Worm (Caenorhabditis elegans): ENCODE results near the gene gcy-37.

The gcy-37 gene

DNA sequence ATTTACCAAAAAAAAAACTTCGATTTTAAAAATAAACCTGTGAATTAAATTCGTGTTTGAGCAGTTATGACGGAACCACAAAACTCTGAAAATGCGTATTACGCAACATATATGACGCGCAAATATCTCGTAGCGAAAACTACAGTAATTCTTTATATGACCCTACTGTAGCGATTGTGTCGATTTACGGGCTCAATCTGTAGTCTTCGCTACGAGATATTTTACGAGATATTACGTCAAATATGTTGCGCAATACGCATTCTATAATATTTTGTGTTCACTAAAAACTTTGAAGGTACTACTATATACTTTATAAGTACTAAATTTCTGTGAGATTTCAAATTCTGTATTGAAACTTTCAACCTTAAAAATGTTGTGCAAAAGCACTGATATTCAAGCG lies 21.5 kb downstream of the gcy-37 start:
- TF ChIP-seq mcd-1 (GFP tag; IDR thresholded peaks at IDR 0.05) (no peak), ama-1 (optimal IDR thresholded peaks at IDR 0.05) (no peak), ama-1 (GFP tag; optimal IDR thresholded peaks at IDR 0.05) (no peak), let-526 (GFP tag; IDR thresholded peaks at IDR 0.05) (no peak), ztf-22 (GFP tag; optimal IDR thresholded peaks at IDR 0.05) (no peak), bed-2 (GFP tag; IDR thresholded peaks at IDR 0.05) (no peak)

DNA sequence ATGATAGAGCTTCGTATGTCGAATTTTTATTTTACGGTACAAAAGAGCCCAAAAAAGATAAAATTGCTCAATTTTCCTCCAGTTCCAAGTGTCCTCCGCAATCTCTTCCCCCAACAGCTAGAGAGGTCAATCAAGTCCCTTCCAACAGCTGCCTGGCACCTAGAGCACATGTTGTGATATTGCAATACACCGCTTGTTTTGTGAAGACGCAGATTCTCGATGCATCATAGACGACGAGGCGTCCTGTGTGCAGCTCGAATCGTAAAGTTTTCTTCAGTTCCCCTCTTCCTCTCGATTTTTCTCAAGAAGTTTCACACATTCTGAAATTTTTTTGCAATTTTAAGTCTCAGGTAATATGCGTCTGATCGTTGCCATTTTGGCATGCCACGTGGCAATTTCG lies 22.4 kb downstream of the gcy-37 start, which contains the start of gene test-1:
TSS of gene test-1 (plus strand) at position 345 of the 400 bp plus-strand sequence.
- TF ChIP-seq tbp1 (GFP tag; optimal IDR thresholded peaks at IDR 0.05) (no peak), egl-44 (GFP tag; IDR thresholded peaks at IDR 0.05) (no peak), cebp-2 (GFP tag; IDR thresholded peaks at IDR 0.05) (no peak), ztf-22 (GFP tag; optimal IDR thresholded peaks at IDR 0.05) (no peak), attf-5 (GFP tag; optimal IDR thresholded peaks at IDR 0.05) (no peak), ztf-18 (tag; optimal IDR thresholded peaks at IDR 0.05) (no peak), ztf-28 (GFP tag; IDR thresholded peaks at IDR 0.05) (no peak), pbrm-1 (GFP tag; IDR thresholded peaks at IDR 0.05) (no peak), attf-3 (GFP tag; conservative IDR thresholded peaks at IDR 0.05) (no peak), tlf-1 (GFP tag; optimal IDR thresholded peaks at IDR 0.05) (no peak), hsf-1 (GFP tag; IDR thresholded peaks at IDR 0.05) (no peak), him-1 (tag; optimal IDR thresholded peaks at IDR 0.05) (no peak), ztf-25 (GFP tag; IDR thresholded peaks at IDR 0.05) (no peak), ceh-91 (GFP tag; IDR thresholded peaks at IDR 0.05) (no peak), akir-1 (GFP tag; optimal IDR thresholded peaks at IDR 0.05) (no peak), F33H1.4 (GFP tag; IDR thresholded peaks at IDR 0.05) (no peak)

ce11 chrIV:2135880-2136279 lies 23.1 kb downstream of the gcy-37 start:
- TF ChIP-seq Y56A3A.18 (GFP tag; IDR thresholded peaks at IDR 0.05) = 0 out of 2 replicates have a peak, but pooled peaks have one; percentile 74
- TF ChIP-seq nfyb-1 (GFP tag; IDR thresholded peaks at IDR 0.05) = 0 out of 2 replicates have a peak, but pooled peaks have one; percentile 26
- TF ChIP-seq Y53F4B.3 (GFP tag; IDR thresholded peaks at IDR 0.05) = 0 out of 2 replicates have a peak, but pooled peaks have one; percentile 13
- peak; percentile 98 for TF ChIP-seq hsf-1 (GFP tag; IDR thresholded peaks at IDR 0.05)
- peak; percentile 68 for TF ChIP-seq ceh-100 (GFP tag; IDR thresholded peaks at IDR 0.05)
- TF ChIP-seq ceh-40 (GFP tag; IDR thresholded peaks at IDR 0.05) = 0 out of 2 replicates have a peak, but pooled peaks have one; percentile 60
- peak; percentile 9; the same call in 1 of the 2 replicates for TF ChIP-seq rcor-1 (GFP tag; IDR thresholded peaks at IDR 0.05)
- peak; percentile 60 for TF ChIP-seq madf-6 (GFP tag; IDR thresholded peaks at IDR 0.05)
- TF ChIP-seq egrh-3 (GFP tag; IDR thresholded peaks at IDR 0.05) = peak; percentile 17; the same call in 1 of the 2 replicates
- peak; percentile 91 for TF ChIP-seq dox-1 (GFP tag; IDR thresholded peaks at IDR 0.05)
- peak; percentile 79 for TF ChIP-seq ekl-4 (GFP tag; IDR thresholded peaks at IDR 0.05)

ce11 chrIV:2133431-2133940 lies 25.5 kb downstream of the gcy-37 start, which contains the start of gene C23H5.12:
Gene C23H5.12 (plus strand): TSS chrIV:2133481.
- no peak for TF ChIP-seq ceh-58 (GFP tag; IDR thresholded peaks at IDR 0.05)
- TF ChIP-seq F52B5.7 (tag; optimal IDR thresholded peaks at IDR 0.05) = no peak
- TF ChIP-seq akir-1 (GFP tag; optimal IDR thresholded peaks at IDR 0.05) = no peak
- no peak for TF ChIP-seq ekl-4 (GFP tag; IDR thresholded peaks at IDR 0.05)
- TF ChIP-seq Y56A3A.18 (GFP tag; IDR thresholded peaks at IDR 0.05) = no peak
- TF ChIP-seq athp-1 (tag; optimal IDR thresholded peaks at IDR 0.05) = no peak
- TF ChIP-seq rcor-1 (GFP tag; IDR thresholded peaks at IDR 0.05) = no peak
